Worm (Caenorhabditis elegans): Measurements from ENCODE around the gene F10G7.5.

Gene F10G7.5

DNA sequence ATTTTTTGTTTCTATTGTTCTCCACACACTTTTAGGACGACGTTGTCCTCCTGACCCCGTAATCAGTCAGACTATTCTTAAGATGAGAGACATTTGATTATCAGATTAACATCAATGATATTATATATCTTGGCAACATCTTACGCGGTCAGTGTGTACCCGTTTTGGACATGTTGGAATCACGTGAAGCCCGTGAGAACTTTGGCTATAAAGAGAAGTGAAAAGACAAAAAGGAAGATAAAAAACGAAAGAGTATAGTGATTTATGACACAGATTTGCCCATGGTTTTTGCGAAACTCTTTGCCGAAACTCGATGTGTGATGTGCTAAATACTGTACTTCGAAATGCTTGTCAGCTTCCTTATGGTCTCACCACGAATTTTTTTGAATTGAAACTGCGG, 52.1 kb downstream of the F10G7.5 start:
- TF ChIP-seq snu-23 (GFP tag; optimal IDR thresholded peaks at IDR 0.05), result peak; percentile 71
- TF ChIP-seq egl-27 (tag; optimal IDR thresholded peaks at IDR 0.05), result no peak
- peak in 1 of 3 experiments; percentile 22 for TF ChIP-seq dpl-1 (GFP tag; optimal IDR thresholded peaks at IDR 0.05)
- peak; percentile 79 for TF ChIP-seq nhr-90 (tag; optimal IDR thresholded peaks at IDR 0.05; ENCODE audit: poor library complexity)
- peak; percentile 55 for TF ChIP-seq nhr-19 (GFP tag; conservative IDR thresholded peaks at IDR 0.05)
- no peak for TF ChIP-seq mep-1 (tag; optimal IDR thresholded peaks at IDR 0.05)
- peak; percentile 95 for TF ChIP-seq blmp-1 (tag; optimal IDR thresholded peaks at IDR 0.05)
- peak; percentile 79 for TF ChIP-seq nhr-71 (tag; optimal IDR thresholded peaks at IDR 0.05)
- peak in 1 of 2 experiments; percentile 8 for TF ChIP-seq efl-1 (optimal IDR thresholded peaks at IDR 0.05)
- peak in 1 of 2 experiments; percentile 68 for TF ChIP-seq efl-1 (GFP tag; optimal IDR thresholded peaks at IDR 0.05 in 1 of 2)
- TF ChIP-seq nhr-47 (tag; optimal IDR thresholded peaks at IDR 0.05), result peak; percentile 47
- no peak for TF ChIP-seq sup-37 (GFP tag; optimal IDR thresholded peaks at IDR 0.05)
- TF ChIP-seq unc-130 (tag; optimal IDR thresholded peaks at IDR 0.05), result peak; percentile 84
- TF ChIP-seq grh-1 (GFP tag; IDR thresholded peaks at IDR 0.05), result peak; percentile 73
- peak in 1 of 2 experiments; percentile 55 for TF ChIP-seq lin-35 (GFP tag; optimal IDR thresholded peaks at IDR 0.05)
- TF ChIP-seq mdl-1 (tag; optimal IDR thresholded peaks at IDR 0.05), result peak in 1 of 2 experiments; percentile 12
- TF ChIP-seq nhr-20 (tag; optimal IDR thresholded peaks at IDR 0.05), result peak; percentile 82
- TF ChIP-seq nhr-85 (tag), result peak; percentile 96
- no peak for TF ChIP-seq ztf-11 (tag; optimal IDR thresholded peaks at IDR 0.05)
- TF ChIP-seq lin-14 (GFP tag; optimal IDR thresholded peaks at IDR 0.05), result peak; percentile 68
- TF ChIP-seq elt-3 (tag; optimal IDR thresholded peaks at IDR 0.05), result peak; percentile 4 to 98 (median 80)
- TF ChIP-seq nhr-11 (tag; optimal IDR thresholded peaks at IDR 0.05), result peak; percentile 38
- peak in 1 of 2 experiments; percentile 38 for TF ChIP-seq lsy-2 (tag; optimal IDR thresholded peaks at IDR 0.05)
- peak; percentile 63 for TF ChIP-seq tbx-2 (tag; optimal IDR thresholded peaks at IDR 0.05)
- no peak for TF ChIP-seq lin-15B (tag; optimal IDR thresholded peaks at IDR 0.05)

All from whole organism, L1 larva.